Fruit fly (Drosophila melanogaster): ENCODE data around the gene CG5274.

Gene CG5274

dm6 chr3L:20401026-20401912 is 26.2 kb downstream of the CG5274 start, which contains the start of gene trbl (continued):
- TF ChIP-seq D19A (tag; optimal IDR thresholded peaks at IDR 0.05) (peak; percentile 26), Nf-YB (GFP tag; optimal IDR thresholded peaks at IDR 0.05) (peak; percentile 33), pzg (GFP tag; optimal IDR thresholded peaks at IDR 0.05) (peak; percentile 20), sisA (GFP tag; IDR thresholded peaks at IDR 0.05) (no peak; the same call in 1 of the 2 replicates), CG12219 (GFP tag; optimal IDR thresholded peaks at IDR 0.05) (peak; percentile 18), CG18599 (GFP tag; optimal IDR thresholded peaks at IDR 0.05) (no peak), sob (GFP tag; IDR thresholded peaks at IDR 0.05) (no peak), CG15073 (GFP tag; optimal IDR thresholded peaks at IDR 0.05) (peak; percentile 92), Dbx (GFP tag; IDR thresholded peaks at IDR 0.05) (peak; percentile 58; the same call in 2 of the 3 replicates), HLH54F (GFP tag; optimal IDR thresholded peaks at IDR 0.05) (no peak), CG34422 (GFP tag; IDR thresholded peaks at IDR 0.05) (no peak), Mes4 (GFP tag; optimal IDR thresholded peaks at IDR 0.05) (no peak), CG10654 (GFP tag; optimal IDR thresholded peaks at IDR 0.05) (no peak), ssp (GFP tag; IDR thresholded peaks at IDR 0.05) (no peak), nerfin-1 (tag; optimal IDR thresholded peaks at IDR 0.05) (peak; percentile 100), Vsx1 (GFP tag; optimal IDR thresholded peaks at IDR 0.05) (peak; percentile 22), CG11247 (GFP tag; IDR thresholded peaks at IDR 0.05) (no peak), CG11560 (tag; IDR thresholded peaks at IDR 0.05) (no peak), fru (optimal IDR thresholded peaks at IDR 0.05) (no peak), ab (GFP tag; optimal IDR thresholded peaks at IDR 0.05) (no peak), lbe (GFP tag; optimal IDR thresholded peaks at IDR 0.05) (peak; percentile 10), H15 (GFP tag; IDR thresholded peaks at IDR 0.05) (no peak), chif (GFP tag; optimal IDR thresholded peaks at IDR 0.05) (peak in 1 of 2 experiments; percentile 35), dati (GFP tag; IDR thresholded peaks at IDR 0.05) (0 out of 2 replicates have a peak, but pooled peaks have one; percentile 34), CG7839 (tag; optimal IDR thresholded peaks at IDR 0.05) (peak; percentile 25), ci (GFP tag; IDR thresholded peaks at IDR 0.05) (peak; percentile 43; the same call in 1 of the 3 replicates), da (GFP tag; optimal IDR thresholded peaks at IDR 0.05) (no peak), HLH4C (GFP tag; IDR thresholded peaks at IDR 0.05; ENCODE audit: partially characterized antibody) (peak; percentile 73), jing (GFP tag; optimal IDR thresholded peaks at IDR 0.05) (no peak), caup (GFP tag; optimal IDR thresholded peaks at IDR 0.05; ENCODE audit: severe bottlenecking) (peak; percentile 28), Nf-YC (tag; optimal IDR thresholded peaks at IDR 0.05) (peak; percentile 59), Pdp1 (GFP tag; optimal IDR thresholded peaks at IDR 0.05) (no peak), hkb (optimal IDR thresholded peaks at IDR 0.05) (no peak), hkb (GFP tag; IDR thresholded peaks at IDR 0.05) (peak; percentile 77), CG15011 (GFP tag; optimal IDR thresholded peaks at IDR 0.05) (no peak), bab2 (GFP tag; optimal IDR thresholded peaks at IDR 0.05) (no peak), CG8290 (GFP tag; optimal IDR thresholded peaks at IDR 0.05) (peak; percentile 43), CG8290 (tag; optimal IDR thresholded peaks at IDR 0.05) (peak; percentile 44 to 64), vvl (GFP tag; IDR thresholded peaks at IDR 0.05) (peak; percentile 56; the same call in 1 of the 2 replicates), Atf6 (GFP tag; IDR thresholded peaks at IDR 0.05) (peak; percentile 51), Blimp-1 (GFP tag; optimal IDR thresholded peaks at IDR 0.05) (no peak), CG7963 (GFP tag; IDR thresholded peaks at IDR 0.05; ENCODE audit: partially characterized antibody) (peak; percentile 80; the same call in 2 of the 3 replicates), sens (GFP tag) (peak; percentile 34), CG2199 (GFP tag; IDR thresholded peaks at IDR 0.05) (peak; percentile 79; the same call in 1 of the 3 replicates), CG33557 (GFP tag; optimal IDR thresholded peaks at IDR 0.05) (no peak), D (optimal IDR thresholded peaks at IDR 0.05) (peak; percentile 22), D (GFP tag; optimal IDR thresholded peaks at IDR 0.05) (no peak), otp (GFP tag; IDR thresholded peaks at IDR 0.05) (no peak), nau (GFP tag; optimal IDR thresholded peaks at IDR 0.05) (peak; percentile 68), Chrac-16 (GFP tag; optimal IDR thresholded peaks at IDR 0.05) (no peak)

Measured in whole organism, embryonic.